Fruit fly (Drosophila melanogaster): ENCODE data around the gene CG43092.

CG43092 gene

DNA sequence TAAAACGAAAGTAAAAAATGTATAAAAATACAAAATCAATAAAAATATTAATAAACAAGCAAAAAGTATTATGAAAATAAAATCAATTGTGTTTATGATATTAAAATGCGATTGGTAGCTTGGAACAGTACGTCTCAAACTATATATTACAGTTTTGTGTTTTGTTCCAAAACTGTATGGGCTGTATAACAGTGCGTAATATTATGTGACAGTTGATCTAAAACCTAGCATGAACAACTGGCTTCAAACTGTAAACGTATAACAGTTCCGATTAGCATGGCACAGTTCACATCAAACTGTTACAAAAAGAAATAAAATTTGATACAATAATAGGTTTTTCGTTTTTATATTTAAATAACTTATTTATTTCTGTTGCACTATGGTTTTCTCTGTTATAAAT lies 24.5 kb upstream of the CG43092 start (continued):
- TF ChIP-seq Dref (GFP tag; IDR thresholded peaks at IDR 0.05) (no peak), Opbp (GFP tag; IDR thresholded peaks at IDR 0.05; ENCODE audit: partially characterized antibody) (peak; percentile 81), TFAM (GFP tag; optimal IDR thresholded peaks at IDR 0.05) (no peak), knrl (GFP tag; IDR thresholded peaks at IDR 0.05; ENCODE audit: partially characterized antibody) (peak; percentile 87), CG3847 (GFP tag; IDR thresholded peaks at IDR 0.05) (0 out of 2 replicates have a peak, but pooled peaks have one; percentile 8), Bgb (GFP tag; IDR thresholded peaks at IDR 0.05; ENCODE audit: partially characterized antibody) (peak; percentile 73), CG11504 (tag; optimal IDR thresholded peaks at IDR 0.05) (peak; percentile 68), tna (GFP tag; IDR thresholded peaks at IDR 0.05; ENCODE audit: partially characterized antibody) (peak; percentile 47; the same call in 1 of the 2 replicates), CG32772 (GFP tag; IDR thresholded peaks at IDR 0.05) (no peak), Dek (tag; optimal IDR thresholded peaks at IDR 0.05) (peak; percentile 64), nmo (GFP tag; optimal IDR thresholded peaks at IDR 0.05) (peak; percentile 55), CG1024 (GFP tag; IDR thresholded peaks at IDR 0.05) (no peak), Abd-B (GFP tag; optimal IDR thresholded peaks at IDR 0.05) (peak; percentile 87), pnt (GFP tag; optimal IDR thresholded peaks at IDR 0.05) (no peak), Adf1 (GFP tag; IDR thresholded peaks at IDR 0.05) (no peak), YL-1 (GFP tag; optimal IDR thresholded peaks at IDR 0.05) (peak; percentile 3), slbo (GFP tag; IDR thresholded peaks at IDR 0.05) (0 out of 2 replicates have a peak, but pooled peaks have one; percentile 13), HLHmδ (GFP tag; optimal IDR thresholded peaks at IDR 0.05) (no peak), CG33557 (GFP tag; optimal IDR thresholded peaks at IDR 0.05) (peak; percentile 8), CG7963 (GFP tag; IDR thresholded peaks at IDR 0.05; ENCODE audit: partially characterized antibody) (0 out of 3 replicates have a peak, but pooled peaks have one; percentile 25), onecut (GFP tag; IDR thresholded peaks at IDR 0.05) (no peak), bbx (GFP tag; IDR thresholded peaks at IDR 0.05; ENCODE audit: partially characterized antibody) (peak; percentile 68), Jarid2 (GFP tag; optimal IDR thresholded peaks at IDR 0.05) (peak; percentile 1), B-H2 (GFP tag; optimal IDR thresholded peaks at IDR 0.05) (peak; percentile 37), HmgZ (tag; optimal IDR thresholded peaks at IDR 0.05) (peak; percentile 30), stwl (tag; optimal IDR thresholded peaks at IDR 0.05) (peak; percentile 90), CG6654 (GFP tag; optimal IDR thresholded peaks at IDR 0.05) (peak; percentile 100), CG9817 (tag; optimal IDR thresholded peaks at IDR 0.05) (peak; percentile 22), ato (GFP tag; IDR thresholded peaks at IDR 0.05; ENCODE audit: partially characterized antibody) (peak; percentile 45; the same call in 1 of the 2 replicates), Tbp (GFP tag; optimal IDR thresholded peaks at IDR 0.05) (peak; percentile 84), Myb (GFP tag; optimal IDR thresholded peaks at IDR 0.05) (no peak), trem (tag; optimal IDR thresholded peaks at IDR 0.05) (peak; percentile 6), vvl (GFP tag; IDR thresholded peaks at IDR 0.05) (0 out of 2 replicates have a peak, but pooled peaks have one; percentile 6), disco-r (GFP tag; optimal IDR thresholded peaks at IDR 0.05) (peak; percentile 9), CG14710 (tag; optimal IDR thresholded peaks at IDR 0.05) (peak; percentile 19), dpn (GFP tag; optimal IDR thresholded peaks at IDR 0.05) (peak in 1 of 2 experiments; percentile 1), CG7839 (tag; optimal IDR thresholded peaks at IDR 0.05) (peak; percentile 42), HLH4C (GFP tag; IDR thresholded peaks at IDR 0.05; ENCODE audit: partially characterized antibody) (peak; percentile 55; the same call in 1 of the 3 replicates), Hr78 (GFP tag; optimal IDR thresholded peaks at IDR 0.05) (no peak), chinmo (GFP tag; IDR thresholded peaks at IDR 0.05; ENCODE audit: partially characterized antibody) (0 out of 4 replicates have a peak, but pooled peaks have one; percentile 43), org-1 (GFP tag; optimal IDR thresholded peaks at IDR 0.05) (no peak), hb (GFP tag; IDR thresholded peaks at IDR 0.05; ENCODE audit: partially characterized antibody) (peak; percentile 68; the same call in 2 of the 3 replicates), Dad (GFP tag; optimal IDR thresholded peaks at IDR 0.05) (no peak), ind (GFP tag; optimal IDR thresholded peaks at IDR 0.05) (no peak), CG6791 (GFP tag; IDR thresholded peaks at IDR 0.05; ENCODE audit: partially characterized antibody) (peak; percentile 71; the same call in 1 of the 3 replicates), amos (GFP tag; IDR thresholded peaks at IDR 0.05; ENCODE audit: partially characterized antibody) (peak; percentile 64; the same call in 1 of the 2 replicates), Ets65A (GFP tag) (peak; percentile 39), zen (tag; optimal IDR thresholded peaks at IDR 0.05) (peak; percentile 55)

Measured in whole organism, embryonic.